Worm (Caenorhabditis elegans): Measurements from ENCODE around the gene rga-1.
"Not testable (repeated sequence)": the region's sequence is repeated elsewhere in the genome, so short reads cannot be mapped to it uniquely, and the experiment has no call there.

Gene rga-1

ce11 chrII:11464427-11464944 lies at the start of gene rga-1, which contains the start of gene aars-1:
Gene rga-1 (plus strand): TSS chrII:11464894.
Gene aars-1 (minus strand): TSS chrII:11464497.
- TF ChIP-seq unc-62 (GFP tag; optimal IDR thresholded peaks at IDR 0.05) = no peak

- no peak for TF ChIP-seq unc-62 (GFP tag; optimal IDR thresholded peaks at IDR 0.05)
These were observed 49.0 kb upstream of the rga-1 start, which contains the start of gene C05D12.1 for ce11 chrII:11415672-11416071. Gene C05D12.1 (minus strand): TSS chrII:11415772.

ce11 chrII:11417999-11418398 lies 46.7 kb upstream of the rga-1 start, which contains the start of gene C05D12.2:
Gene C05D12.2 (plus strand): TSS chrII:11418299.
- no peak for TF ChIP-seq unc-62 (GFP tag; optimal IDR thresholded peaks at IDR 0.05)

- no peak for TF ChIP-seq unc-62 (GFP tag; optimal IDR thresholded peaks at IDR 0.05)
These were observed 46.2 kb upstream of the rga-1 start for ce11 chrII:11418476-11418875.

ce11 chrII:11424032-11424431 lies 40.7 kb upstream of the rga-1 start:
- no peak for TF ChIP-seq unc-62 (GFP tag; optimal IDR thresholded peaks at IDR 0.05)

ce11 chrII:11424579-11425316 lies 39.9 kb upstream of the rga-1 start, which contains the start of gene C05D12.3:
Gene C05D12.3 (plus strand): TSS chrII:11425266.
- no peak for TF ChIP-seq unc-62 (GFP tag; optimal IDR thresholded peaks at IDR 0.05)

ce11 chrII:11427322-11427721 lies 37.4 kb upstream of the rga-1 start:
- TF ChIP-seq unc-62 (GFP tag; optimal IDR thresholded peaks at IDR 0.05) = no peak

ce11 chrII:11428599-11428998 lies 36.1 kb upstream of the rga-1 start:
- no peak for TF ChIP-seq unc-62 (GFP tag; optimal IDR thresholded peaks at IDR 0.05)

- TF ChIP-seq unc-62 (GFP tag; optimal IDR thresholded peaks at IDR 0.05) = no peak
These were observed 33.1 kb upstream of the rga-1 start, which contains the start of gene C05D12.4 for ce11 chrII:11431584-11431983. Gene C05D12.4 (plus strand): TSS chrII:11431884.

- no peak for TF ChIP-seq unc-62 (GFP tag; optimal IDR thresholded peaks at IDR 0.05)
These were observed 30.8 kb upstream of the rga-1 start, which contains the start of gene C05D12.5 for ce11 chrII:11433942-11434341. Gene C05D12.5 (plus strand): TSS chrII:11434242.

ce11 chrII:11438417-11438816 lies 26.3 kb upstream of the rga-1 start, which contains the start of gene vha-6:
Gene vha-6 (minus strand): TSS chrII:11438452.
- TF ChIP-seq unc-62 (GFP tag; optimal IDR thresholded peaks at IDR 0.05) = no peak

ce11 chrII:11440265-11440664 lies 24.4 kb upstream of the rga-1 start, which contains the start of gene VW02B12L.2:
Gene VW02B12L.2 (minus strand): TSS chrII:11440329.
- no peak for TF ChIP-seq unc-62 (GFP tag; optimal IDR thresholded peaks at IDR 0.05)

ce11 chrII:11442425-11442824 lies 22.3 kb upstream of the rga-1 start, which contains the start of gene ebp-2:
Gene ebp-2 (plus strand): TSS chrII:11442725.
- not testable (repeated sequence) for TF ChIP-seq unc-62 (GFP tag; optimal IDR thresholded peaks at IDR 0.05)

- TF ChIP-seq unc-62 (GFP tag; optimal IDR thresholded peaks at IDR 0.05) = no peak
These were observed 21.6 kb upstream of the rga-1 start for ce11 chrII:11443128-11443527.

- TF ChIP-seq unc-62 (GFP tag; optimal IDR thresholded peaks at IDR 0.05) = no peak
These were observed 20.8 kb upstream of the rga-1 start, which contains the start of gene adbp-1 for ce11 chrII:11443862-11444261. Gene adbp-1 (plus strand): TSS chrII:11444162.

- TF ChIP-seq unc-62 (GFP tag; optimal IDR thresholded peaks at IDR 0.05) = no peak
These were observed 19.7 kb upstream of the rga-1 start, which contains the start of gene W02B12.13 for ce11 chrII:11444973-11445372. Gene W02B12.13 (plus strand): TSS chrII:11445273.

ce11 chrII:11448753-11449152 lies 15.9 kb upstream of the rga-1 start, which contains the start of gene W02B12.1:
Gene W02B12.1 (plus strand): TSS chrII:11449021.
- no peak for TF ChIP-seq unc-62 (GFP tag; optimal IDR thresholded peaks at IDR 0.05)
